Fruit fly (Drosophila melanogaster) whole organism, prepupa: ENCODE data around the gene CG4896.

Experiments
- Blimp-1 ChIP-seq: fragments of 200-800 bp; sonication (Bioruptor generic); optimal IDR thresholded peaks from 3 replicates; lab custom pipeline; 2017; ENCODE audit warnings: missing biosample characterization, missing genetic modification characterization, mild to moderate bottlenecking, moderate library complexity, missing genetic modification reagents
- CG11762 ChIP-seq: fragments of 200-800 bp; sonication (Bioruptor generic); optimal IDR thresholded peaks from 3 replicates; lab custom pipeline; 2016; ENCODE audit warnings: missing biosample characterization, missing genetic modification characterization; ENCODE audit not compliant: insufficient read depth
- CG31627 ChIP-seq: fragments of 200-800 bp; sonication (Bioruptor generic); optimal IDR thresholded peaks from 3 replicates; lab custom pipeline; 2016; ENCODE audit warnings: missing biosample characterization, missing genetic modification characterization
- CG34406 ChIP-seq: fragments of 200-800 bp; sonication (Bioruptor generic); optimal IDR thresholded peaks from 3 replicates; lab custom pipeline; 2016; ENCODE audit warnings: missing biosample characterization, missing genetic modification characterization
- CG3919 ChIP-seq: fragments of 200-800 bp; sonication (Bioruptor generic); optimal IDR thresholded peaks from 3 replicates; lab custom pipeline; 2016; ENCODE audit warnings: missing biosample characterization, missing genetic modification characterization
- CG6163 ChIP-seq: fragments of 200-800 bp; sonication (Bioruptor generic); IDR thresholded peaks from 3 replicates; pipeline ENCODE4 v1.3.6; 2022; ENCODE audit warnings: missing biosample characterization, missing genetic modification characterization
- CG6276 ChIP-seq: fragments of 200-800 bp; sonication (Bioruptor generic); optimal IDR thresholded peaks from 2 replicates; lab custom pipeline; 2017; ENCODE audit warnings: missing biosample characterization, mild to moderate bottlenecking, missing genetic modification characterization
- CG6792 ChIP-seq: fragments of 200-800 bp; sonication (Bioruptor generic); optimal IDR thresholded peaks from 3 replicates; lab custom pipeline; 2016; ENCODE audit warnings: missing biosample characterization, missing genetic modification characterization
- CG6808 ChIP-seq: fragments of 200-800 bp; sonication (Bioruptor generic); optimal IDR thresholded peaks from 3 replicates; lab custom pipeline; 2017; ENCODE audit warnings: missing biosample characterization, missing genetic modification characterization, mild to moderate bottlenecking, moderate library complexity, missing genetic modification reagents
- CG7368 ChIP-seq: fragments of 200-800 bp; sonication (Bioruptor generic); optimal IDR thresholded peaks from 3 replicates; lab custom pipeline; 2016; ENCODE audit warnings: missing biosample characterization, missing genetic modification characterization
- CG8119 ChIP-seq: fragments of 200-800 bp; sonication (Bioruptor generic); IDR thresholded peaks from 3 replicates; pipeline ENCODE4 v1.3.6; 2022; ENCODE audit warnings: missing biosample characterization, missing genetic modification characterization
- CG8632 ChIP-seq: fragments of 200-800 bp; sonication (Bioruptor generic); optimal IDR thresholded peaks from 3 replicates; lab custom pipeline; 2016; ENCODE audit warnings: missing biosample characterization, missing genetic modification characterization
- Eip75B ChIP-seq: fragments of 200-800 bp; sonication (Bioruptor generic); optimal IDR thresholded peaks from 3 replicates; lab custom pipeline; 2016; ENCODE audit warnings: missing biosample characterization, missing genetic modification characterization
- Eip78C ChIP-seq: fragments of 200-800 bp; sonication (Bioruptor generic); peaks from one replicate; lab custom pipeline; 2016; ENCODE audit warnings: missing biosample characterization, missing genetic modification characterization
- Ets21C ChIP-seq: fragments of 200-800 bp; sonication (Bioruptor generic); optimal IDR thresholded peaks from 3 replicates; lab custom pipeline; 2016; ENCODE audit warnings: missing biosample characterization, missing genetic modification characterization
- Ets96B ChIP-seq: fragments of 200-800 bp; optimal IDR thresholded peaks from 2 replicates; lab custom pipeline; 2019; ENCODE audit warnings: missing biosample characterization, mild to moderate bottlenecking, missing genetic modification characterization, moderate library complexity
- Hr39 ChIP-seq: fragments of 200-800 bp; sonication (Bioruptor generic); optimal IDR thresholded peaks from 2 replicates; lab custom pipeline; 2016; ENCODE audit warnings: missing biosample characterization, missing genetic modification characterization
- Lpt ChIP-seq: fragments of 200-800 bp; sonication (Bioruptor generic); optimal IDR thresholded peaks from 3 replicates; lab custom pipeline; 2016; ENCODE audit warnings: missing biosample characterization, missing genetic modification characterization
- Met ChIP-seq: fragments of 200-800 bp; sonication (Bioruptor generic); optimal IDR thresholded peaks from 3 replicates; lab custom pipeline; 2016; ENCODE audit warnings: missing biosample characterization, missing genetic modification characterization
- OdsH ChIP-seq: fragments of 200-800 bp; sonication (Bioruptor generic); optimal IDR thresholded peaks from 3 replicates; lab custom pipeline; 2016; ENCODE audit warnings: missing biosample characterization, missing genetic modification characterization
- Smox ChIP-seq: fragments of 200-800 bp; sonication (Bioruptor generic); optimal IDR thresholded peaks from 3 replicates; lab custom pipeline; 2016; ENCODE audit warnings: missing biosample characterization, missing genetic modification characterization
- Sox102F ChIP-seq: fragments of 200-800 bp; sonication (Bioruptor generic); optimal IDR thresholded peaks from 2 replicates; lab custom pipeline; 2016; ENCODE audit warnings: missing biosample characterization, mild to moderate bottlenecking, missing genetic modification characterization
- Sox14 ChIP-seq: fragments of 200-800 bp; sonication (Bioruptor generic); optimal IDR thresholded peaks from 3 replicates; lab custom pipeline; 2016; ENCODE audit warnings: missing biosample characterization, missing genetic modification characterization
- Sox15 ChIP-seq: fragments of 200-800 bp; sonication (Bioruptor generic); optimal IDR thresholded peaks from 3 replicates; lab custom pipeline; 2016; ENCODE audit warnings: missing biosample characterization, missing genetic modification characterization
- dac ChIP-seq: fragments of 200-800 bp; sonication (Bioruptor generic); optimal IDR thresholded peaks from 2 replicates; lab custom pipeline; 2017; ENCODE audit warnings: missing biosample characterization, mild to moderate bottlenecking, missing genetic modification characterization
- eg ChIP-seq: fragments of 200-800 bp; sonication (Bioruptor generic); IDR thresholded peaks from 3 replicates; pipeline ENCODE4 v1.3.6; 2022; ENCODE audit warnings: missing biosample characterization, missing genetic modification characterization
- lz ChIP-seq: fragments of 200-800 bp; sonication (Bioruptor generic); optimal IDR thresholded peaks from 3 replicates; lab custom pipeline; 2016; ENCODE audit warnings: missing biosample characterization, missing genetic modification characterization
- pdm3 ChIP-seq: fragments of 200-800 bp; sonication (Bioruptor generic); optimal IDR thresholded peaks from 3 replicates; lab custom pipeline; 2016; ENCODE audit warnings: missing biosample characterization, missing genetic modification characterization
- salr ChIP-seq, 2 experiments: fragments of 200-800 bp; sonication (Bioruptor generic); optimal IDR thresholded peaks; 3 replicates each; lab custom pipeline; 2016 to 2018; ENCODE audit warnings: missing biosample characterization in 2 of 2, missing genetic modification characterization in 2 of 2, mild to moderate bottlenecking in 1 of 2
- ss ChIP-seq, 2 experiments: fragments of 200-800 bp; sonication (Bioruptor generic); optimal IDR thresholded peaks; 2 replicates in 1 of 2; 3 replicates in 1 of 2; lab custom pipeline; 2017 to 2018; ENCODE audit warnings: mild to moderate bottlenecking in 2 of 2, missing biosample characterization in 2 of 2, missing genetic modification characterization in 2 of 2, moderate library complexity in 1 of 2
- svp ChIP-seq: fragments of 200-800 bp; sonication (Bioruptor generic); peaks from one replicate; lab custom pipeline; 2016; ENCODE audit warnings: missing biosample characterization, missing genetic modification characterization
- topi ChIP-seq: fragments of 200-800 bp; sonication (Bioruptor generic); optimal IDR thresholded peaks from 3 replicates; lab custom pipeline; 2016; ENCODE audit warnings: missing biosample characterization, missing genetic modification characterization
- vri ChIP-seq: fragments of 200-800 bp; sonication (Bioruptor generic); optimal IDR thresholded peaks from 3 replicates; lab custom pipeline; 2016; ENCODE audit warnings: missing biosample characterization, mild to moderate bottlenecking, missing genetic modification characterization

Gene CG4896

DNA sequence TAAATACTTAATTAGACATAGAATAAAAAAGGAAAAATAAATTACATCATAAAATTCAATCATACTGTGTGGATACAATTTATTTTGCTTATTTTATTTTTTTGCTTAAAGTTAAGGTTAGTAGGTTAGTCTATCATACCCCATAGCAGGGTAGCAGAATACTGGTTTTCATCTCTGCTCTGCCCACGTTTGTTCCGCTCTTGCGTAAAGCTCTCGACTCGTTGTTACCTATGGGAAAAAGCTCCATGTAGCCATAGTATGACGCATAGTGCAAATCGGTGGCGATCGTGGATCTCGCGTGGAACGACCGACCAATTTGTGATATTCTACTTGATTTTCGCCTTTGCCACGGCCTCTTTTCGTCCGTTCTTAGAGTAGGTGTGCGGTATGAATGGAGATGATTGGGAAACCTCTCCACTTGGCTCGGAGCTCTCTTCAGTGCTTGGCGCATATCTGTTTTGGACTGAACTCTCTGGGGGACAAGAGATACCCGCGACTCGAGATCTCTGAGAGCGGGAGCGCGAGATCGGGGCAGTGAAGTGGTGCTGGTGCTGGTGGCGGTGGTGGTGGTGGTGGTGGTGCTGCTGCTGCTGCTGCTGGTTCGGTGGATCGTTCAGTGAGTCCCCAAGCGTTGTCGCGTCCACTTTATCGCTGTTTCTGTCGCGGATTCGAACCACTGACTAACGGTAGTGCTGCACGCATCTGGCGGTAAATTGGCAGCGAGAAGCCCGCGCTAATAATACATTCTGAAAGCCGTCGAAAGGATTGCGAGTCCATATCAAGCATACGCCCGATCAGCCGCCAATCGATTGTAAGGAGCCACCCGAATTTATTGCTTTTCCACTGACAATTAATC is 8.4 kb downstream of the CG4896 start, which contains the start of gene CG5001 (continued):
- TF ChIP-seq CG6276: peak; percentile 71
- no peak for TF ChIP-seq Hr39 (GFP tag; lab: Kevin White, UChicago)
- TF ChIP-seq dac (GFP tag; lab: Kevin White, UChicago): peak; percentile 22
- TF ChIP-seq pdm3 (GFP tag; lab: Kevin White, UChicago): no peak
- TF ChIP-seq Met (GFP tag; lab: Kevin White, UChicago): no peak
- peak; percentile 83 for TF ChIP-seq CG3919 (GFP tag; lab: Kevin White, UChicago)
- no peak for TF ChIP-seq Sox14 (GFP tag; lab: Kevin White, UChicago)
- TF ChIP-seq vri: no peak
- TF ChIP-seq lz (GFP tag; lab: Kevin White, UChicago): peak; percentile 81
- TF ChIP-seq Sox15: peak; percentile 45

DNA sequence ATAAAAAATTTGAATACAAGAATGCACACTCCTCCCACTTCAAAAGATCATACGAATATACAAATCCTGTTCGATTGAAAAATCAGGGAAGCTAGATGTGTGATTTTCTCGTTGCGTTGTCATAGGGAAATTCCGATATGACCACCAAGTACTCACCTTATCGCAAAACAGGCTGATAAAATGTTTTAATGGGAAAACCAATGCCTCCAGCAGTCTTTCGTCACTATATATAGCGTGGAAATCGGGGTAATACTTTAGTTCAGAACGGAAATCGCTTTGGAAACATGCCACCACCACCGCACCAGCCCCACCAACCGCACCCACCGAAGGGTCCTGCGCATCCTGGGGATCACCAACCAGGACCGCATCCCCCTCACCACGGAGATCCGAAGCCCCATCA is 21.7 kb downstream of the CG4896 start, which contains the start of the genes CG5139 and CG43348:
Gene CG5139, minus strand, starts transcription at position 101 of the 400 bp plus-strand sequence.
Gene CG43348, plus strand, starts transcription at position 247 of the 400 bp plus-strand sequence.
- TF ChIP-seq CG6163 (GFP tag; lab: Robert Waterston, UW) (no peak), CG6276 (no peak), eg (GFP tag; lab: Robert Waterston, UW) (no peak), CG6808 (GFP tag; lab: Kevin White, UChicago) (no peak), Lpt (no peak), Smox (no peak), pdm3 (GFP tag; lab: Kevin White, UChicago) (no peak), topi (no peak), salr (GFP tag; optimal IDR thresholded peaks at IDR 0.05; lab: Kevin White, UChicago) (no peak), CG11762 (GFP tag; lab: Kevin White, UChicago) (no peak)
- TF ChIP-seq, all 60 proteins: peak for 0

DNA sequence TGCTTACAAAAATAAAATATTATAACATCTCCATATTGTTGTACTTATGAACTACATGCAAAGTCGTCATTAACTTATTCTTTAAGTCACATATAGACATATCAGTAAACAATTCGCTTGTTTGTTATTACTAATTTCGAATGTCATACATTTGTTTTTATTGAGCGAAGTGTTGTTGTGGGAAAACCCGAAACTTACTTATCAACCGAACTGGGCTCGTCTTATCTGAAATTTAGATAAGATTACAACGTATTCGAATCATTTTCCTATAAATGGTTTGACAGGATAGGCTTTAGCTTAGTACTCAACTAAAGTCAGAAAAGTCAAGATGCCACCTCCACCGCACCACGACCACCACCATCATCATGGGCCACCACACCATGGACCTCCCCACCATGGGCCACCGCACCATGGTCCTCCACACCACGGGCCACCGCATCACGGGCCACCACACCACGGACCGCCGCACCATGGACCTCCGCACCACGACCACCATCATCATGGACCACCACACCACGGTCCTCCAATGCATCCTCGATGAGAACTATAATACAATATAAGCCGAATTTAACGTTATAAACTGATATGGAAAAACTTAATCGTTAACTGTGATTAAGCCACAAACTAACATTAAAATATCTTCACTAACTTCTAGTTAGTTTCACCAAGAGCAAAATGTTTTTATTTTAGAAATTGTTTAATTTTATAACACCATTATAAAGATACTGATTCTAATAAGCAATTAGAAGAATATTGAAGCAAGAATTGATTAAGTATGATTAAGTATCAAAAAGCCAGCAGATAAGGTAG is 22.6 kb downstream of the CG4896 start, which contains the start of the genes CG43349 and CG5011:
Gene CG43349, plus strand, starts transcription at position 294 of the 810 bp plus-strand sequence.
Gene CG5011, plus strand, starts transcription at position 760 of the 810 bp plus-strand sequence.
- no peak for TF ChIP-seq vri
- no peak for TF ChIP-seq Sox14 (GFP tag; lab: Kevin White, UChicago)
- TF ChIP-seq eg (GFP tag; lab: Robert Waterston, UW): no peak
- no peak for TF ChIP-seq CG8119
- TF ChIP-seq dac (GFP tag; lab: Kevin White, UChicago): no peak
- TF ChIP-seq Sox102F: no peak
- no peak for TF ChIP-seq Eip75B (GFP tag; lab: Kevin White, UChicago)
- TF ChIP-seq, all 60 proteins: peak for 0

DNA sequence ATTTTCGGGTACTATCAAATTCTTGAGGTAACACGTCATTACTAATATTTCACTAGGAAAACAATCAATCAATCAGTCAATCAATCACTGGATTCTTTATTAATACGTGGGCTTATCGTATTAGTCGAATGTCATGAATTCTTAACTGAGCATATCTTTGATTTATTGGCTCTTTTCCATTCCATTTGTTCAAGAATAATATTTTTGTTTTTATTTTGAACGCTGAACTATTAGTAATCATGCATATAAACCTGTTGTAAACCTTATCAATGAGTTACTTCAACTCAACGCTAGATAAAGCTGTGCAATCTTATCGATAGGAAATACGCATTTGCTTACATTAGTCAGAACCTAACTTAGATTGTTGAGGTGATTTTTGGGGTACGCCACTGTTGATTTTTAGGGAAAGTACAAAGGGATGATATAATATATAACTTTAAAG is 23.9 kb downstream of the CG4896 start:
- TF ChIP-seq Ets21C (GFP tag; lab: Kevin White, UChicago) (no peak), vri (peak; percentile 11)

DNA sequence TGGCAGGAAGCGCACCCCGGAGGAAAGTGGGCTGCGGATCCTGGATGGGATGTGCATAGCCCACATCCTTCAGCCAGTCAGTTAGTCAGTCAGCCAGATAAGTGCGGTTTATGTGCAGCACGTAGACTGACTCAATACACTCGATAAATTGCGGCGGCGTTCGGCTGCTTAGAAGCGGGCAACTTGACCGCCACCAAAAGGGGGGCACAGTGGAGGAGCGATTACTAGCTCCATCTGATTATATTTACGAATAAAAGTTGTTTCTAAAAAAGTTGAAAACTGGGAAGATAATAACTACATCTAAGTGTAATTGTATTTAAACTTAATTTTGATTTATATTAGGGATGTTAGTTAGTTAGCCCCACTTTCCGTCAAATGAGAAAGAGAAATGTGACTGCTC is 25.0 kb downstream of the CG4896 start:
- TF ChIP-seq Eip78C (GFP tag; lab: Kevin White, UChicago): peak; percentile 2
- no peak for TF ChIP-seq ss (GFP tag; optimal IDR thresholded peaks at IDR 0.05; lab: Kevin White, UChicago)
- no peak for TF ChIP-seq Ets96B (tag; lab: Kevin White, UChicago)
- TF ChIP-seq lz (GFP tag; lab: Kevin White, UChicago): no peak
- no peak for TF ChIP-seq CG7368 (GFP tag; lab: Kevin White, UChicago)
- no peak for TF ChIP-seq Blimp-1

DNA sequence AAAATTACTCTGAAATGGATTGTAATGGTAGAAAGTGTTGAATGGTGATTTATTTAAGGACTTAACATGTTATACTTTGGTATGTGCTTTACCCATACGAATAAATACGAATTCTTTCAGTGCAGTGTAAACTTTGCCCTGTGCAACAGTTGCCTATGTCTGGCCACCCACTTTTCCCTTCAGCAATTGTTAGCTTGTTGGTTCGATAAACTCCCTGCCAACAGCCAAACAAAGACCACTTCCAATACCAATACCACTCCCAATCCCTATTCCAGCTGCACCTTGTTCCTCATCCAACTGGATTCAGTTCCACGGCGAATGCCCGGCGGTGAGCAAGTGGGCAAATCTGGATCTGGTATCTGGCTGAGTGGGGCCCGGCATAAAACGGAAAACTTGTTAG is 26.4 kb downstream of the CG4896 start, which contains the start of gene CG14342:
Gene CG14342, plus strand, starts transcription at position 301 of the 400 bp plus-strand sequence.
- TF ChIP-seq CG34406 (GFP tag; lab: Kevin White, UChicago) (peak; percentile 4), svp (GFP tag; lab: Kevin White, UChicago) (peak; percentile 45), CG8632 (GFP tag; lab: Kevin White, UChicago) (peak; percentile 4), Lpt (no peak), eg (GFP tag; lab: Robert Waterston, UW) (0 out of 3 replicates have a peak, but pooled peaks have one; percentile 12), OdsH (peak; percentile 12), Eip78C (GFP tag; lab: Kevin White, UChicago) (peak; percentile 63), CG31627 (GFP tag; lab: Kevin White, UChicago) (no peak), CG6792 (GFP tag; lab: Kevin White, UChicago) (peak; percentile 21)
